Fruit fly (Drosophila melanogaster) whole organism, embryonic: ENCODE results near the gene CG10068.
A peak's percentile ranks its signal among the peaks of the same experiment; 100 is the strongest.

ENCODE experiments used
- BtbVII ChIP-seq: fragments of 200-800 bp; sonication (Bioruptor generic); optimal IDR thresholded peaks from 3 replicates; lab custom pipeline; 2017; ENCODE audit warnings: missing biosample characterization, mild to moderate bottlenecking, missing genetic modification characterization
- CG10959 ChIP-seq: fragments of 200-800 bp; sonication (Bioruptor generic); IDR thresholded peaks from 2 replicates; pipeline ENCODE4 v1.3.6; 2022; ENCODE audit warnings: missing biosample characterization, missing genetic modification characterization
- CG11085 ChIP-seq: fragments of 200-800 bp; sonication (Bioruptor generic); IDR thresholded peaks from 2 replicates; pipeline ENCODE4 v1.3.6; 2022; ENCODE audit warnings: missing biosample characterization, missing genetic modification characterization
- CG11247 ChIP-seq: fragments of 200-800 bp; sonication (Bioruptor generic); IDR thresholded peaks from 2 replicates; pipeline ENCODE4 v1.3.6; 2022; ENCODE audit warnings: missing biosample characterization, missing genetic modification characterization
- CG11560 ChIP-seq: fragments of 200-800 bp; sonication (Bioruptor generic); IDR thresholded peaks from 3 replicates; pipeline ENCODE4 v1.3.6; 2022; ENCODE audit warnings: missing biosample characterization, missing genetic modification characterization
- CG12104 ChIP-seq: fragments of 200-800 bp; sonication (Bioruptor generic); optimal IDR thresholded peaks from 3 replicates; lab custom pipeline; 2016; ENCODE audit warnings: missing biosample characterization, missing genetic modification characterization
- CG1233 ChIP-seq: fragments of 200-800 bp; sonication (Bioruptor generic); optimal IDR thresholded peaks from 4 replicates; lab custom pipeline; 2018; ENCODE audit warnings: missing biosample characterization, mild to moderate bottlenecking, missing genetic modification characterization
- CG12744 ChIP-seq: fragments of 200-800 bp; sonication (Bioruptor generic); optimal IDR thresholded peaks from 2 replicates; lab custom pipeline; 2016; ENCODE audit warnings: missing biosample characterization, missing genetic modification characterization
- CG12942 ChIP-seq: fragments of 200-800 bp; sonication (Bioruptor generic); optimal IDR thresholded peaks from 3 replicates; lab custom pipeline; 2016; ENCODE audit warnings: missing biosample characterization, missing genetic modification characterization
- CG13296 ChIP-seq: fragments of 200-800 bp; sonication (Bioruptor generic); optimal IDR thresholded peaks from 3 replicates; lab custom pipeline; 2018; ENCODE audit warnings: missing biosample characterization, mild to moderate bottlenecking, missing genetic modification characterization
- CG14050 ChIP-seq: fragments of 200-800 bp; sonication (Bioruptor generic); IDR thresholded peaks from 3 replicates; pipeline ENCODE4 v1.3.6; 2022; ENCODE audit warnings: missing biosample characterization, missing genetic modification characterization
- CG15011 ChIP-seq: fragments of 200-800 bp; sonication (Bioruptor generic); optimal IDR thresholded peaks from 3 replicates; lab custom pipeline; 2018; ENCODE audit warnings: missing biosample characterization, mild to moderate bottlenecking, missing genetic modification characterization
- CG15514 ChIP-seq: fragments of 200-800 bp; sonication (Bioruptor generic); optimal IDR thresholded peaks from 3 replicates; lab custom pipeline; 2017; ENCODE audit warnings: missing biosample characterization, missing genetic modification characterization, mild to moderate bottlenecking, moderate library complexity, missing genetic modification reagents
- CG1647 ChIP-seq: fragments of 200-800 bp; sonication (Bioruptor generic); optimal IDR thresholded peaks from 3 replicates; lab custom pipeline; 2016; ENCODE audit warnings: missing biosample characterization, missing genetic modification characterization
- CG17912 ChIP-seq: fragments of 200-800 bp; sonication (Bioruptor generic); optimal IDR thresholded peaks from 2 replicates; lab custom pipeline; 2018; ENCODE audit warnings: missing biosample characterization, mild to moderate bottlenecking, missing genetic modification characterization
- CG18262 ChIP-seq: fragments of 200-800 bp; optimal IDR thresholded peaks from 3 replicates; lab custom pipeline; 2019; ENCODE audit warnings: missing biosample characterization, mild to moderate bottlenecking, missing genetic modification characterization, moderate library complexity
- CG1832 ChIP-seq: fragments of 200-800 bp; sonication (Bioruptor generic); optimal IDR thresholded peaks from 2 replicates; lab custom pipeline; 2017; ENCODE audit warnings: missing biosample characterization, mild to moderate bottlenecking, missing genetic modification characterization, inconsistent platforms
- CG2129 ChIP-seq: fragments of 200-800 bp; sonication (Bioruptor generic); IDR thresholded peaks from 2 replicates; pipeline ENCODE4 v1.3.6; 2022; ENCODE audit warnings: missing biosample characterization, missing genetic modification characterization; ENCODE audit not compliant: partially characterized antibody
- CG3407 ChIP-seq: fragments of 200-800 bp; sonication (Bioruptor generic); optimal IDR thresholded peaks from 2 replicates; lab custom pipeline; 2018; ENCODE audit warnings: missing biosample characterization, mild to moderate bottlenecking, missing genetic modification characterization
- CG3838 ChIP-seq: fragments of 200-800 bp; sonication (Bioruptor generic); optimal IDR thresholded peaks from 3 replicates; lab custom pipeline; 2016; ENCODE audit warnings: missing biosample characterization, missing genetic modification characterization
- CG3847 ChIP-seq: fragments of 200-800 bp; sonication (Bioruptor generic); IDR thresholded peaks from 2 replicates; pipeline ENCODE4 v1.3.6; 2022; ENCODE audit warnings: missing biosample characterization, missing genetic modification characterization
- CG4424 ChIP-seq: fragments of 200-800 bp; sonication (Bioruptor generic); optimal IDR thresholded peaks from 3 replicates; lab custom pipeline; 2016; ENCODE audit warnings: missing biosample characterization, missing genetic modification characterization
- CG4730 ChIP-seq: fragments of 200-800 bp; sonication (Bioruptor generic); IDR thresholded peaks from 2 replicates; pipeline ENCODE4 v1.3.6; 2022; ENCODE audit warnings: missing biosample characterization, missing genetic modification characterization
- CG5953 ChIP-seq: fragments of 200-800 bp; sonication (Bioruptor generic); IDR thresholded peaks from 2 replicates; pipeline ENCODE4 v1.3.6; 2022; ENCODE audit warnings: missing biosample characterization, missing genetic modification characterization
- CG7556 ChIP-seq: fragments of 200-800 bp; sonication (Bioruptor generic); optimal IDR thresholded peaks from 2 replicates; lab custom pipeline; 2017; ENCODE audit warnings: missing biosample characterization, mild to moderate bottlenecking, missing genetic modification characterization
- CG7786 ChIP-seq: fragments of 200-800 bp; sonication (Bioruptor generic); optimal IDR thresholded peaks from 2 replicates; lab custom pipeline; 2016; ENCODE audit warnings: missing biosample characterization, missing genetic modification characterization
- CG7987 ChIP-seq: fragments of 200-800 bp; sonication (Bioruptor generic); optimal IDR thresholded peaks from 2 replicates; lab custom pipeline; 2018; ENCODE audit warnings: missing biosample characterization, mild to moderate bottlenecking, missing genetic modification characterization, moderate library complexity
- CG8478 ChIP-seq: fragments of >200 bp; optimal IDR thresholded peaks from 2 replicates; lab custom pipeline; 2018
- CG9932 ChIP-seq: fragments of 200-800 bp; sonication (Bioruptor generic); IDR thresholded peaks from 2 replicates; pipeline ENCODE4 v1.3.6; 2022; ENCODE audit warnings: missing biosample characterization, missing genetic modification characterization
- D19A ChIP-seq: fragments of 200-800 bp; optimal IDR thresholded peaks from 3 replicates; lab custom pipeline; 2019; ENCODE audit warnings: missing biosample characterization, mild to moderate bottlenecking, missing genetic modification characterization, moderate library complexity
- Dbx ChIP-seq: fragments of 200-800 bp; sonication (Bioruptor generic); IDR thresholded peaks from 3 replicates; pipeline ENCODE4 v1.3.6; 2022; ENCODE audit warnings: missing biosample characterization, missing genetic modification characterization
- Dip2 ChIP-seq: fragments of 200-800 bp; sonication (Bioruptor generic); IDR thresholded peaks from 2 replicates; pipeline ENCODE4 v1.3.6; 2022; ENCODE audit warnings: missing biosample characterization, missing genetic modification characterization
- Dll ChIP-seq: fragments of 200-800 bp; sonication (Bioruptor generic); IDR thresholded peaks from 4 replicates; pipeline ENCODE4 v1.3.6; 2022; ENCODE audit warnings: missing biosample characterization, missing genetic modification characterization; ENCODE audit not compliant: partially characterized antibody
- Doc3 ChIP-seq: fragments of 200-800 bp; sonication (Bioruptor generic); IDR thresholded peaks from 3 replicates; pipeline ENCODE4 v1.3.6; 2022; ENCODE audit warnings: missing biosample characterization, missing genetic modification characterization; ENCODE audit not compliant: partially characterized antibody
- Hr3 ChIP-seq: fragments of 200-800 bp; sonication (Bioruptor generic); optimal IDR thresholded peaks from 3 replicates; lab custom pipeline; 2016; ENCODE audit warnings: missing biosample characterization, missing genetic modification characterization
- Kr ChIP-seq: fragments of 200-800 bp; sonication (Bioruptor generic); optimal IDR thresholded peaks from 2 replicates; lab custom pipeline; 2017; ENCODE audit warnings: missing biosample characterization, mild to moderate bottlenecking, missing genetic modification characterization
- MTF-1 ChIP-seq: fragments of 200-800 bp; sonication (Bioruptor generic); optimal IDR thresholded peaks from 2 replicates; lab custom pipeline; 2018; ENCODE audit warnings: missing biosample characterization, mild to moderate bottlenecking, missing genetic modification characterization, borderline replicate concordance
- Nf-YA ChIP-seq: fragments of 200-800 bp; sonication (Bioruptor generic); IDR thresholded peaks from 2 replicates; pipeline ENCODE4 v1.3.6; 2022; ENCODE audit warnings: missing biosample characterization, missing genetic modification characterization
- gcm ChIP-seq: fragments of 200-800 bp; sonication (Bioruptor generic); optimal IDR thresholded peaks from 2 replicates; lab custom pipeline; 2019; ENCODE audit warnings: missing biosample characterization, mild to moderate bottlenecking, missing genetic modification characterization, moderate library complexity
- gcm2 ChIP-seq: fragments of 200-800 bp; sonication (Bioruptor generic); optimal IDR thresholded peaks from 2 replicates; lab custom pipeline; 2016; ENCODE audit warnings: missing biosample characterization, missing genetic modification characterization
- jing ChIP-seq: fragments of 200-800 bp; sonication (Bioruptor generic); optimal IDR thresholded peaks from 2 replicates; lab custom pipeline; 2018; ENCODE audit warnings: missing biosample characterization, mild to moderate bottlenecking, missing genetic modification characterization
- jumu ChIP-seq: fragments of 200-800 bp; sonication (Bioruptor generic); optimal IDR thresholded peaks from 3 replicates; lab custom pipeline; 2016; ENCODE audit warnings: missing biosample characterization, missing genetic modification characterization
- klu ChIP-seq: fragments of 200-800 bp; sonication (Bioruptor generic); IDR thresholded peaks from 2 replicates; pipeline ENCODE4 v1.3.6; 2022; ENCODE audit warnings: missing biosample characterization, missing genetic modification characterization
- lbe ChIP-seq: fragments of 200-800 bp; sonication (Bioruptor generic); optimal IDR thresholded peaks from 2 replicates; lab custom pipeline; 2016; ENCODE audit warnings: missing biosample characterization, mild to moderate bottlenecking, missing genetic modification characterization
- nerfin-2 ChIP-seq: fragments of 200-800 bp; sonication (Bioruptor generic); IDR thresholded peaks from 2 replicates; pipeline ENCODE4 v1.3.6; 2022; ENCODE audit warnings: missing biosample characterization, missing genetic modification characterization; ENCODE audit not compliant: partially characterized antibody
- pb ChIP-seq: fragments of 200-800 bp; sonication (Bioruptor generic); optimal IDR thresholded peaks from 3 replicates; lab custom pipeline; 2016; ENCODE audit warnings: missing biosample characterization, missing genetic modification characterization
- pho ChIP-seq: fragments of 200-800 bp; sonication (Bioruptor generic); optimal IDR thresholded peaks from 2 replicates; lab custom pipeline; 2016; ENCODE audit warnings: missing biosample characterization, missing genetic modification characterization
- sima ChIP-seq: fragments of 200-800 bp; sonication (Bioruptor generic); optimal IDR thresholded peaks from 2 replicates; lab custom pipeline; 2016; ENCODE audit warnings: missing biosample characterization, missing genetic modification characterization
- slou ChIP-seq: fragments of 200-800 bp; sonication (Bioruptor generic); optimal IDR thresholded peaks from 3 replicates; lab custom pipeline; 2016; ENCODE audit warnings: missing biosample characterization, missing genetic modification characterization
- slp2 ChIP-seq: fragments of 200-800 bp; sonication (Bioruptor generic); optimal IDR thresholded peaks from 2 replicates; lab custom pipeline; 2016; ENCODE audit warnings: missing biosample characterization, missing genetic modification characterization
- vvl ChIP-seq: fragments of 200-800 bp; sonication (Bioruptor generic); IDR thresholded peaks from 2 replicates; pipeline ENCODE4 v1.3.6; 2022; ENCODE audit warnings: missing biosample characterization, missing genetic modification characterization

CG10068 gene

dm6 chr3R:7124109-7124639, 3.7 kb downstream of the CG10068 start, which contains the start of the genes Alh and CG10098 (continued):
- TF ChIP-seq CG5953 (GFP tag; lab: Robert Waterston, UW) (no peak), CG4730 (peak; percentile 74), CG1647 (GFP tag; lab: Kevin White, UChicago) (peak; percentile 87), gcm (GFP tag; lab: Kevin White, UChicago) (peak; percentile 22), CG3407 (peak; percentile 59), CG7987 (GFP tag; lab: Kevin White, UChicago) (no peak), Dll (GFP tag; lab: Robert Waterston, UW) (peak; percentile 85), CG8478 (lab: Kevin White, UChicago) (peak; percentile 80), CG7786 (GFP tag; lab: Kevin White, UChicago) (peak; percentile 91), CG1233 (GFP tag; lab: Kevin White, UChicago) (peak; percentile 74), CG18262 (tag; lab: Kevin White, UChicago) (peak; percentile 78), CG4424 (peak; percentile 90), jumu (GFP tag; lab: Kevin White, UChicago) (peak; percentile 90), CG11085 (GFP tag; lab: Robert Waterston, UW) (peak; percentile 66; the same call in 1 of the 2 replicates), CG14050 (GFP tag; lab: Robert Waterston, UW) (peak; percentile 48; the same call in 2 of the 3 replicates), vvl (GFP tag; lab: Robert Waterston, UW) (peak; percentile 73; the same call in 1 of the 2 replicates), BtbVII (GFP tag; lab: Kevin White, UChicago) (no peak), CG10959 (GFP tag; lab: Robert Waterston, UW) (peak; percentile 60), pb (GFP tag; lab: Kevin White, UChicago) (peak; percentile 75), CG1832 (GFP tag; lab: Kevin White, UChicago) (no peak), Hr3 (GFP tag; lab: Kevin White, UChicago) (peak; percentile 88), lbe (peak; percentile 74), CG11247 (peak; percentile 76), CG12942 (peak; percentile 89), Dip2 (GFP tag; lab: Robert Waterston, UW) (no peak), CG2129 (GFP tag; lab: Robert Waterston, UW) (peak; percentile 64), CG3838 (GFP tag; lab: Kevin White, UChicago) (peak; percentile 61), CG15514 (peak; percentile 82), CG3847 (GFP tag; lab: Robert Waterston, UW) (peak; percentile 82), CG12104 (GFP tag; lab: Kevin White, UChicago) (peak; percentile 89), Doc3 (GFP tag; lab: Robert Waterston, UW) (peak; percentile 65), sima (GFP tag; lab: Kevin White, UChicago) (no peak), CG15011 (peak; percentile 60), pho (peak; percentile 89), nerfin-2 (GFP tag; lab: Robert Waterston, UW) (peak; percentile 44; the same call in 1 of the 2 replicates), D19A (tag; lab: Kevin White, UChicago) (peak; percentile 47), Dbx (peak; percentile 90), slou (GFP tag; lab: Kevin White, UChicago) (peak; percentile 72), gcm2 (GFP tag; lab: Kevin White, UChicago) (peak; percentile 60), CG7556 (GFP tag; lab: Kevin White, UChicago) (peak; percentile 69), MTF-1 (GFP tag; lab: Kevin White, UChicago) (no peak), slp2 (GFP tag; lab: Kevin White, UChicago) (peak; percentile 78), CG17912 (GFP tag; lab: Kevin White, UChicago) (peak; percentile 15), Kr (no peak), Nf-YA (GFP tag; lab: Robert Waterston, UW) (no peak), CG11560 (tag; lab: Robert Waterston, UW) (peak; percentile 58; the same call in 2 of the 3 replicates), klu (GFP tag; lab: Robert Waterston, UW) (peak; percentile 65; the same call in 1 of the 2 replicates), CG13296 (GFP tag; lab: Kevin White, UChicago) (peak; percentile 43), jing (GFP tag; lab: Kevin White, UChicago) (peak; percentile 59), CG9932 (peak; percentile 94), CG12744 (peak; percentile 66)
